ENCODE assay signal across 1 fruit fly cellular context in genomic region chr3R:31687782-31688181, dm6.
TF ChIP-seq lines count a peak whose summit lies in the region.

No protein-coding gene starts in this region.

TF ChIP-seq in whole organism, embryonic, 481 proteins besides CTCF, POLR2A, EP300 and RAD21 (continued from another document and continues in another):
- TF ChIP-seq Bgb (GFP tag; IDR thresholded peaks at IDR 0.05; lab: Robert Waterston, UW; ENCODE audit: partially characterized antibody) (no peak), Opbp (GFP tag; IDR thresholded peaks at IDR 0.05; lab: Robert Waterston, UW; ENCODE audit: partially characterized antibody) (no peak), CG11504 (tag; optimal IDR thresholded peaks at IDR 0.05; lab: Kevin White, UChicago) (peak; percentile 23), dmrt99B (tag; optimal IDR thresholded peaks at IDR 0.05; lab: Kevin White, UChicago) (no peak), NFAT (GFP tag; IDR thresholded peaks at IDR 0.05; lab: Robert Waterston, UW) (no peak), crp (GFP tag; optimal IDR thresholded peaks at IDR 0.05; lab: Kevin White, UChicago) (no peak), gfzf (GFP tag; optimal IDR thresholded peaks at IDR 0.05; lab: Kevin White, UChicago) (no peak), fru (optimal IDR thresholded peaks at IDR 0.05; lab: Kevin White, UChicago) (no peak), sens-2 (GFP tag; IDR thresholded peaks at IDR 0.05; lab: Robert Waterston, UW) (no peak), oc (tag; optimal IDR thresholded peaks at IDR 0.05; lab: Kevin White, UChicago) (peak; percentile 36), hb (GFP tag; IDR thresholded peaks at IDR 0.05; lab: Robert Waterston, UW; ENCODE audit: partially characterized antibody) (no peak), CG7556 (GFP tag; optimal IDR thresholded peaks at IDR 0.05; lab: Kevin White, UChicago) (no peak), BEAF-32 (GFP tag; optimal IDR thresholded peaks at IDR 0.05; lab: Kevin White, UChicago) (no peak), Ptx1 (GFP tag; IDR thresholded peaks at IDR 0.05; lab: Robert Waterston, UW) (no peak; the same call in 1 of the 2 replicates), CG3847 (GFP tag; IDR thresholded peaks at IDR 0.05; lab: Robert Waterston, UW) (no peak), ash1 (GFP tag; optimal IDR thresholded peaks at IDR 0.05; lab: Kevin White, UChicago) (no peak), CG17612 (GFP tag; IDR thresholded peaks at IDR 0.05; lab: Robert Waterston, UW) (no peak), rib (GFP tag; IDR thresholded peaks at IDR 0.05; lab: Robert Waterston, UW) (no peak), Hr39 (optimal IDR thresholded peaks at IDR 0.05; lab: Kevin White, UChicago) (no peak), Ets65A (GFP tag; lab: Kevin White, UChicago) (peak; percentile 89), H15 (GFP tag; IDR thresholded peaks at IDR 0.05; lab: Robert Waterston, UW) (no peak), CG11398 (GFP tag; optimal IDR thresholded peaks at IDR 0.05; lab: Kevin White, UChicago) (no peak), Aef1 (GFP tag; IDR thresholded peaks at IDR 0.05; lab: Robert Waterston, UW) (no peak), CG18262 (tag; optimal IDR thresholded peaks at IDR 0.05; lab: Kevin White, UChicago) (peak; percentile 48), CG31441 (GFP tag; IDR thresholded peaks at IDR 0.05; lab: Robert Waterston, UW) (peak; percentile 40; the same call in 1 of the 2 replicates), toy (GFP tag; IDR thresholded peaks at IDR 0.05; lab: Robert Waterston, UW) (no peak), dan (GFP tag; IDR thresholded peaks at IDR 0.05; lab: Robert Waterston, UW) (no peak), Spps (tag; optimal IDR thresholded peaks at IDR 0.05; lab: Kevin White, UChicago) (peak; percentile 16), bab2 (GFP tag; optimal IDR thresholded peaks at IDR 0.05; lab: Kevin White, UChicago) (no peak), B-H2 (GFP tag; optimal IDR thresholded peaks at IDR 0.05; lab: Kevin White, UChicago) (no peak), Dek (tag; optimal IDR thresholded peaks at IDR 0.05; lab: Kevin White, UChicago) (no peak), pfk (GFP tag; optimal IDR thresholded peaks at IDR 0.05; lab: Kevin White, UChicago) (no peak), CG8924 (tag; optimal IDR thresholded peaks at IDR 0.05; lab: Kevin White, UChicago) (peak; percentile 4), gsb-n (tag; optimal IDR thresholded peaks at IDR 0.05; lab: Kevin White, UChicago) (peak; percentile 39), lbe (GFP tag; optimal IDR thresholded peaks at IDR 0.05; lab: Kevin White, UChicago) (no peak), CG34376 (GFP tag; optimal IDR thresholded peaks at IDR 0.05; lab: Kevin White, UChicago) (no peak), CG18011 (GFP tag; optimal IDR thresholded peaks at IDR 0.05; lab: Kevin White, UChicago) (no peak), CG4617 (GFP tag; optimal IDR thresholded peaks at IDR 0.05; lab: Kevin White, UChicago; ENCODE audit: borderline replicate concordance) (no peak), CG4730 (GFP tag; IDR thresholded peaks at IDR 0.05; lab: Robert Waterston, UW) (no peak), ems (GFP tag; optimal IDR thresholded peaks at IDR 0.05; lab: Kevin White, UChicago) (peak; percentile 12), CG12769 (tag; optimal IDR thresholded peaks at IDR 0.05; lab: Kevin White, UChicago) (no peak), CG2202 (tag; optimal IDR thresholded peaks at IDR 0.05; lab: Kevin White, UChicago) (peak; percentile 46), Camta (GFP tag; optimal IDR thresholded peaks at IDR 0.05; lab: Kevin White, UChicago) (no peak), tll (GFP tag; optimal IDR thresholded peaks at IDR 0.05; lab: Kevin White, UChicago) (no peak), odd (GFP tag; optimal IDR thresholded peaks at IDR 0.05; lab: Kevin White, UChicago) (no peak), ranshi (GFP tag; IDR thresholded peaks at IDR 0.05; lab: Robert Waterston, UW) (peak; percentile 36; the same call in 1 of the 2 replicates), ro (GFP tag; IDR thresholded peaks at IDR 0.05; lab: Robert Waterston, UW) (no peak), z (GFP tag; IDR thresholded peaks at IDR 0.05; lab: Robert Waterston, UW) (no peak), CG13287 (GFP tag; IDR thresholded peaks at IDR 0.05; lab: Robert Waterston, UW; ENCODE audit: partially characterized antibody) (no peak), Doc3 (GFP tag; IDR thresholded peaks at IDR 0.05; lab: Robert Waterston, UW; ENCODE audit: partially characterized antibody) (no peak), CG12299 (tag; optimal IDR thresholded peaks at IDR 0.05; lab: Kevin White, UChicago) (no peak), NC2β (GFP tag; optimal IDR thresholded peaks at IDR 0.05; lab: Kevin White, UChicago) (no peak), CG8478 (optimal IDR thresholded peaks at IDR 0.05; lab: Kevin White, UChicago) (no peak), seq (GFP tag; IDR thresholded peaks at IDR 0.05; lab: Robert Waterston, UW) (no peak), inv (GFP tag; IDR thresholded peaks at IDR 0.05; lab: Robert Waterston, UW; ENCODE audit: partially characterized antibody) (no peak), CG31365 (tag; optimal IDR thresholded peaks at IDR 0.05; lab: Kevin White, UChicago) (no peak), CG11560 (tag; IDR thresholded peaks at IDR 0.05; lab: Robert Waterston, UW) (no peak), HmgZ (tag; optimal IDR thresholded peaks at IDR 0.05; lab: Kevin White, UChicago) (no peak), kni (GFP tag; optimal IDR thresholded peaks at IDR 0.05; lab: Kevin White, UChicago) (no peak), Gug (GFP tag; IDR thresholded peaks at IDR 0.05; lab: Robert Waterston, UW) (0 out of 4 replicates have a peak, but pooled peaks have one; percentile 18), CG34422 (GFP tag; IDR thresholded peaks at IDR 0.05; lab: Robert Waterston, UW) (0 out of 3 replicates have a peak, but pooled peaks have one; percentile 31), gem (tag; optimal IDR thresholded peaks at IDR 0.05; lab: Kevin White, UChicago) (peak; percentile 70), CG10147 (GFP tag; optimal IDR thresholded peaks at IDR 0.05; lab: Kevin White, UChicago) (no peak), ase (GFP tag; IDR thresholded peaks at IDR 0.05; lab: Robert Waterston, UW) (no peak), CG6272 (GFP tag; IDR thresholded peaks at IDR 0.05; lab: Robert Waterston, UW) (no peak; the same call in 1 of the 2 replicates), tio (GFP tag; optimal IDR thresholded peaks at IDR 0.05; lab: Kevin White, UChicago) (peak; percentile 0), ato (GFP tag; IDR thresholded peaks at IDR 0.05; lab: Robert Waterston, UW; ENCODE audit: partially characterized antibody) (no peak), grau (tag; optimal IDR thresholded peaks at IDR 0.05; lab: Kevin White, UChicago) (peak; percentile 27), dati (GFP tag; IDR thresholded peaks at IDR 0.05; lab: Robert Waterston, UW) (no peak), Hr51 (GFP tag; optimal IDR thresholded peaks at IDR 0.05; lab: Kevin White, UChicago) (peak in 1 of 2 experiments; percentile 27), CG17328 (GFP tag; IDR thresholded peaks at IDR 0.05; lab: Robert Waterston, UW) (peak; percentile 67), da (GFP tag; optimal IDR thresholded peaks at IDR 0.05; lab: Kevin White, UChicago) (no peak), B-H1 (GFP tag; IDR thresholded peaks at IDR 0.05; lab: Robert Waterston, UW) (no peak), jigr1 (GFP tag; IDR thresholded peaks at IDR 0.05; lab: Robert Waterston, UW) (no peak), CG18599 (GFP tag; optimal IDR thresholded peaks at IDR 0.05; lab: Kevin White, UChicago) (no peak), C15 (GFP tag; IDR thresholded peaks at IDR 0.05; lab: Robert Waterston, UW) (no peak), slp2 (GFP tag; optimal IDR thresholded peaks at IDR 0.05; lab: Kevin White, UChicago) (peak; percentile 23), CG33213 (GFP tag; optimal IDR thresholded peaks at IDR 0.05; lab: Kevin White, UChicago) (no peak), Usf (GFP tag; optimal IDR thresholded peaks at IDR 0.05; lab: Kevin White, UChicago) (no peak), chinmo (GFP tag; IDR thresholded peaks at IDR 0.05; lab: Robert Waterston, UW; ENCODE audit: partially characterized antibody) (no peak), prd (optimal IDR thresholded peaks at IDR 0.05; lab: Kevin White, UChicago) (no peak), prd (GFP tag; IDR thresholded peaks at IDR 0.05; lab: Robert Waterston, UW) (peak; percentile 27; the same call in 1 of the 3 replicates), dmrt11E (tag; optimal IDR thresholded peaks at IDR 0.05; lab: Kevin White, UChicago) (peak; percentile 67), Jarid2 (GFP tag; optimal IDR thresholded peaks at IDR 0.05; lab: Kevin White, UChicago) (no peak), Hsf (GFP tag; optimal IDR thresholded peaks at IDR 0.05; lab: Kevin White, UChicago) (peak; percentile 36), h (optimal IDR thresholded peaks at IDR 0.05; lab: Kevin White, UChicago) (no peak), Lhr (GFP tag; optimal IDR thresholded peaks at IDR 0.05; lab: Kevin White, UChicago) (peak; percentile 16), unc-4 (GFP tag; IDR thresholded peaks at IDR 0.05; lab: Robert Waterston, UW; ENCODE audit: partially characterized antibody) (no peak), jumu (GFP tag; optimal IDR thresholded peaks at IDR 0.05; lab: Kevin White, UChicago) (peak; percentile 2), HLHmδ (GFP tag; optimal IDR thresholded peaks at IDR 0.05; lab: Kevin White, UChicago) (no peak), wek (GFP tag; optimal IDR thresholded peaks at IDR 0.05; lab: Kevin White, UChicago) (no peak), yki (optimal IDR thresholded peaks at IDR 0.05; lab: Kevin White, UChicago) (no peak), mam (GFP tag; optimal IDR thresholded peaks at IDR 0.05; lab: Kevin White, UChicago) (no peak), wdn (GFP tag; IDR thresholded peaks at IDR 0.05; lab: Robert Waterston, UW) (no peak), CG17802 (tag; optimal IDR thresholded peaks at IDR 0.05; lab: Kevin White, UChicago) (no peak), CG4360 (GFP tag; IDR thresholded peaks at IDR 0.05; lab: Robert Waterston, UW) (no peak), Drgx (GFP tag; IDR thresholded peaks at IDR 0.05; lab: Robert Waterston, UW) (peak; percentile 67), gt (GFP tag; IDR thresholded peaks at IDR 0.05; lab: Robert Waterston, UW) (no peak), Ets97D (GFP tag; optimal IDR thresholded peaks at IDR 0.05; lab: Kevin White, UChicago) (no peak), CG32767 (GFP tag; IDR thresholded peaks at IDR 0.05; lab: Robert Waterston, UW) (no peak; the same call in 1 of the 2 replicates), bowl (GFP tag; IDR thresholded peaks at IDR 0.05; lab: Robert Waterston, UW) (no peak), CG17186 (GFP tag; optimal IDR thresholded peaks at IDR 0.05; lab: Kevin White, UChicago) (no peak), CG10543 (GFP tag; optimal IDR thresholded peaks at IDR 0.05; lab: Kevin White, UChicago) (no peak), p53 (GFP tag; optimal IDR thresholded peaks at IDR 0.05; lab: Kevin White, UChicago) (no peak), ssp (GFP tag; IDR thresholded peaks at IDR 0.05; lab: Robert Waterston, UW) (peak; percentile 32; the same call in 1 of the 2 replicates), Six4 (GFP tag; optimal IDR thresholded peaks at IDR 0.05; lab: Kevin White, UChicago) (no peak), CG12659 (GFP tag; optimal IDR thresholded peaks at IDR 0.05; lab: Kevin White, UChicago) (no peak), Mrtf (GFP tag; IDR thresholded peaks at IDR 0.05; lab: Robert Waterston, UW) (no peak), grn (GFP tag; optimal IDR thresholded peaks at IDR 0.05; lab: Kevin White, UChicago) (no peak), pb (GFP tag; optimal IDR thresholded peaks at IDR 0.05; lab: Kevin White, UChicago) (no peak), Rfx (GFP tag; IDR thresholded peaks at IDR 0.05; lab: Robert Waterston, UW) (0 out of 2 replicates have a peak, but pooled peaks have one; percentile 6), Awh (GFP tag; IDR thresholded peaks at IDR 0.05; lab: Robert Waterston, UW) (0 out of 2 replicates have a peak, but pooled peaks have one; percentile 39), Hand (GFP tag; optimal IDR thresholded peaks at IDR 0.05; lab: Kevin White, UChicago) (no peak), Atf3 (GFP tag; optimal IDR thresholded peaks at IDR 0.05; lab: Kevin White, UChicago) (no peak), lov (optimal IDR thresholded peaks at IDR 0.05; lab: Kevin White, UChicago) (no peak), lov (GFP tag; IDR thresholded peaks at IDR 0.05; lab: Robert Waterston, UW) (0 out of 3 replicates have a peak, but pooled peaks have one; percentile 10), CG7271 (tag; optimal IDR thresholded peaks at IDR 0.05; lab: Kevin White, UChicago) (no peak), CG12104 (GFP tag; optimal IDR thresholded peaks at IDR 0.05; lab: Kevin White, UChicago) (no peak), CG2678 (tag; optimal IDR thresholded peaks at IDR 0.05; lab: Kevin White, UChicago) (no peak), CG15011 (GFP tag; optimal IDR thresholded peaks at IDR 0.05; lab: Kevin White, UChicago) (no peak), row (GFP tag; IDR thresholded peaks at IDR 0.05; lab: Robert Waterston, UW) (peak; percentile 36; the same call in 2 of the 3 replicates), stc (GFP tag; IDR thresholded peaks at IDR 0.05; lab: Robert Waterston, UW) (no peak), CG15601 (tag; optimal IDR thresholded peaks at IDR 0.05; lab: Kevin White, UChicago) (peak; percentile 50), CG3995 (GFP tag; optimal IDR thresholded peaks at IDR 0.05; lab: Kevin White, UChicago) (no peak), fd102C (GFP tag; optimal IDR thresholded peaks at IDR 0.05; lab: Kevin White, UChicago) (no peak), ftz-f1 (GFP tag; optimal IDR thresholded peaks at IDR 0.05; lab: Kevin White, UChicago) (no peak), Xbp1 (GFP tag; optimal IDR thresholded peaks at IDR 0.05; lab: Kevin White, UChicago) (peak; percentile 51), Dll (GFP tag; IDR thresholded peaks at IDR 0.05; lab: Robert Waterston, UW; ENCODE audit: partially characterized antibody) (no peak), D19A (tag; optimal IDR thresholded peaks at IDR 0.05; lab: Kevin White, UChicago) (peak; percentile 21), tgo (GFP tag; IDR thresholded peaks at IDR 0.05; lab: Robert Waterston, UW) (no peak), stwl (tag; optimal IDR thresholded peaks at IDR 0.05; lab: Kevin White, UChicago) (no peak), amos (GFP tag; IDR thresholded peaks at IDR 0.05; lab: Robert Waterston, UW; ENCODE audit: partially characterized antibody) (no peak), al (GFP tag; IDR thresholded peaks at IDR 0.05; lab: Robert Waterston, UW) (no peak), CG17568 (GFP tag; optimal IDR thresholded peaks at IDR 0.05; lab: Kevin White, UChicago) (no peak), caup (GFP tag; optimal IDR thresholded peaks at IDR 0.05; lab: Kevin White, UChicago; ENCODE audit: severe bottlenecking) (no peak), CG15514 (GFP tag; optimal IDR thresholded peaks at IDR 0.05; lab: Kevin White, UChicago) (no peak)
